Comparison of ENCODE assay signal across 2 fruit fly cellular contexts in the genomic region with DNA sequence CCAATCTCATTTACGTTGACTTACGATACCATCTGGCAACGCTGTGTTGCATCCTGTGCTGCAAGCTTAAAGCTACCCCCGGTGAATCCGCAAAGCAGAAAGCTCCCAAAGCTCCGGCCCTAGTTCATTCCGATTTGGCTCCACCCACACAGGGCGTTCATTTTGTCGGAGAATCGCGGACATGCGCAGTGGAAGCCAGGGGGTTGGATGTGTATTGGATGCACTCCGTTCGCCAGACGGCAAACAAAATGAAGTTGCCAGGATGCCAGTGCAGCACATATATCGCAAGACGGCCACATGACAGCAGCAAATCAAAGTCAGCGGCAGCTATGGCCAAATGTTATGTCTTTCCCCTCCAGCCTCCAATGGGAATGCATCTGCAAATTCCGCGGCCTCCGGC.
A peak's percentile ranks its signal among the peaks of the same experiment; 100 is the strongest.
TF ChIP-seq lines count a peak whose summit lies in the region.

No protein-coding gene starts in this region.

- no peak for TF ChIP-seq CTCF in whole organism, embryonic (GFP tag; optimal IDR thresholded peaks at IDR 0.05; lab: Kevin White, UChicago)

TF ChIP-seq in whole organism, embryonic, 481 proteins besides CTCF, POLR2A, EP300 and RAD21:
- TF ChIP-seq Dp (GFP tag; optimal IDR thresholded peaks at IDR 0.05; lab: Kevin White, UChicago) (no peak), Nf-YC (tag; optimal IDR thresholded peaks at IDR 0.05; lab: Kevin White, UChicago) (peak; percentile 74), Deaf1 (tag; optimal IDR thresholded peaks at IDR 0.05; lab: Kevin White, UChicago) (peak; percentile 6), CG9797 (GFP tag; optimal IDR thresholded peaks at IDR 0.05; lab: Kevin White, UChicago) (no peak), ewg (GFP tag; optimal IDR thresholded peaks at IDR 0.05; lab: Kevin White, UChicago) (peak; percentile 78), CG12769 (tag; optimal IDR thresholded peaks at IDR 0.05; lab: Kevin White, UChicago) (no peak), CG4328 (GFP tag; optimal IDR thresholded peaks at IDR 0.05; lab: Kevin White, UChicago) (no peak), pb (GFP tag; optimal IDR thresholded peaks at IDR 0.05; lab: Kevin White, UChicago) (no peak)

TF ChIP-seq in whole organism, wandering third instar larva, 38 proteins besides CTCF, POLR2A, EP300 and RAD21:
- no peak for TF ChIP-seq rgr (GFP tag; optimal IDR thresholded peaks at IDR 0.05; lab: Kevin White, UChicago)
- TF ChIP-seq Dif (GFP tag; optimal IDR thresholded peaks at IDR 0.05; lab: Kevin White, UChicago; ENCODE audit: partially characterized antibody) = peak; percentile 22
- TF ChIP-seq Vsx2 (GFP tag; optimal IDR thresholded peaks at IDR 0.05; lab: Kevin White, UChicago; ENCODE audit: partially characterized antibody) = peak; percentile 7
